Worm (Caenorhabditis elegans) whole organism, mixed stage, embryonic: ENCODE results near the gene F58G6.3.

Experiments used
- blmp-1 ChIP-seq: fragments of 150-350 bp; optimal IDR thresholded peaks from 2 replicates; lab custom pipeline; 2014; ENCODE audit warnings: missing biosample characterization, missing genetic modification characterization
- elt-3 ChIP-seq: fragments of 150-350 bp; optimal IDR thresholded peaks from 2 replicates; lab custom pipeline; 2014; ENCODE audit warnings: missing biosample characterization, missing genetic modification characterization
- mep-1 ChIP-seq: fragments of 150-350 bp; optimal IDR thresholded peaks from 2 replicates; lab custom pipeline; 2017; ENCODE audit warnings: missing biosample characterization, missing genetic modification reagents, missing genetic modification characterization, inconsistent platforms
- sptf-1 ChIP-seq: sonication (generic microtip); optimal IDR thresholded peaks from 2 replicates; lab custom pipeline; 2017; ENCODE audit warnings: mild to moderate bottlenecking, missing genetic modification characterization, moderate library complexity, missing compliant biosample characterization
- unc-62 ChIP-seq: fragments of 150-350 bp; optimal IDR thresholded peaks from 2 replicates; lab custom pipeline; 2014; ENCODE audit warnings: missing biosample characterization, missing genetic modification reagents, missing genetic modification characterization
- ztf-11 ChIP-seq: fragments of 150-350 bp; optimal IDR thresholded peaks from 2 replicates; lab custom pipeline; 2014; ENCODE audit warnings: missing biosample characterization, missing genetic modification characterization

- TF ChIP-seq ztf-11 (tag; lab: Kevin White, UChicago) = no peak
- TF ChIP-seq elt-3 (tag; lab: Kevin White, UChicago) = no peak
- no peak for TF ChIP-seq mep-1 (tag; lab: Kevin White, UChicago)
- no peak for TF ChIP-seq unc-62 (GFP tag; lab: Kevin White, UChicago)
- no peak for TF ChIP-seq sptf-1 (tag; lab: Kevin White, UChicago)
- no peak for TF ChIP-seq blmp-1 (tag; lab: Kevin White, UChicago)
These were observed 44.5 kb downstream of the F58G6.3 start for ce11 chrIV:9697869-9698268.
